Fruit fly (Drosophila melanogaster): ENCODE data around the gene CG6761.

CG6761 gene

DNA sequence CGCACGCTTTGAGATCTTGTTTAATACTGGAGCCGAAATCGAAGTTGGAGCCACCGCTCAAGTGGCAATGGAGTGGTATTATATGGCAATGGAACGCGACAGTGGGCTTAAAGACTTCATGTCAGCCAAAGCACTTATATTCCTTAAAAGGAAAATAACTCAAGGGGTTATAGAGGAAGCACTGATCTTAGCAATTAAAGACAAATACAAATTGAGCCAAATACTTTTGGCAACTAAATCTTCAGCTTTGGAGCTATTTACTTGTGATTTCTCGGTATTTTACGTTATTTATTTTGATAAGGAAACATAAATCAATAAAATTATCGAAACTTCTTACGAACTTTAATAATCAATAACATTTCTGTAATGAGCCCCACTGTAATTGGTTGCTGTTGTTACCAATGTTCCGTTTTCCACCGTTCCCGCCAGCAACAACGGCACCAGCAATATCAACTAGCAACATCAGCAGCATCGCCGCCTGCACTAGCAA lies 40.7 kb upstream of the CG6761 start (continued):
- TF ChIP-seq CG11456 (GFP tag; IDR thresholded peaks at IDR 0.05), result peak; percentile 84
- peak; percentile 83 for TF ChIP-seq ara (GFP tag; IDR thresholded peaks at IDR 0.05)
- peak; percentile 84 for TF ChIP-seq seq (GFP tag; IDR thresholded peaks at IDR 0.05)
- TF ChIP-seq Nf-YB (GFP tag; optimal IDR thresholded peaks at IDR 0.05), result peak; percentile 61
- peak; percentile 96 for TF ChIP-seq sens (GFP tag)
- TF ChIP-seq twi (tag; optimal IDR thresholded peaks at IDR 0.05), result peak; percentile 58
- TF ChIP-seq bbx (GFP tag; IDR thresholded peaks at IDR 0.05; ENCODE audit: partially characterized antibody), result no peak
- no peak for TF ChIP-seq Dfd (GFP tag; optimal IDR thresholded peaks at IDR 0.05)
- 0 out of 2 replicates have a peak, but pooled peaks have one; percentile 42 for TF ChIP-seq CG16779 (GFP tag; IDR thresholded peaks at IDR 0.05)
- peak; percentile 92 for TF ChIP-seq Ptx1 (GFP tag; IDR thresholded peaks at IDR 0.05)
- TF ChIP-seq CG11093 (GFP tag; IDR thresholded peaks at IDR 0.05), result peak; percentile 82
- TF ChIP-seq p53 (GFP tag; optimal IDR thresholded peaks at IDR 0.05), result peak; percentile 45
- TF ChIP-seq so (GFP tag; IDR thresholded peaks at IDR 0.05), result peak; percentile 79; the same call in 1 of the 3 replicates
- TF ChIP-seq CG14014 (GFP tag; IDR thresholded peaks at IDR 0.05), result peak; percentile 78
- peak; percentile 89 for TF ChIP-seq Meics (GFP tag; optimal IDR thresholded peaks at IDR 0.05)
- peak; percentile 37 for TF ChIP-seq Dip3 (GFP tag; optimal IDR thresholded peaks at IDR 0.05)
- TF ChIP-seq Hr3 (GFP tag; optimal IDR thresholded peaks at IDR 0.05), result peak; percentile 70
- peak; percentile 95 for TF ChIP-seq CG2712 (tag; optimal IDR thresholded peaks at IDR 0.05)
- TF ChIP-seq CG7745 (tag; optimal IDR thresholded peaks at IDR 0.05), result no peak
- peak; percentile 72 for TF ChIP-seq fd3F (GFP tag; optimal IDR thresholded peaks at IDR 0.05)
- peak; percentile 80 for TF ChIP-seq maf-S (GFP tag; optimal IDR thresholded peaks at IDR 0.05)
- TF ChIP-seq cwo (GFP tag; optimal IDR thresholded peaks at IDR 0.05), result peak; percentile 82
- TF ChIP-seq Dp (GFP tag; optimal IDR thresholded peaks at IDR 0.05), result no peak
- peak; percentile 86 for TF ChIP-seq bcd (GFP tag; optimal IDR thresholded peaks at IDR 0.05)
- TF ChIP-seq CG6654 (GFP tag; optimal IDR thresholded peaks at IDR 0.05), result peak; percentile 85
- TF ChIP-seq sqz (GFP tag; optimal IDR thresholded peaks at IDR 0.05), result peak; percentile 75
- peak; percentile 7 for TF ChIP-seq zen (tag; optimal IDR thresholded peaks at IDR 0.05)
- TF ChIP-seq Kr (GFP tag; optimal IDR thresholded peaks at IDR 0.05), result no peak
- peak; percentile 93 for TF ChIP-seq CG8924 (tag; optimal IDR thresholded peaks at IDR 0.05)
- TF ChIP-seq Eip74EF (GFP tag; optimal IDR thresholded peaks at IDR 0.05), result peak in 1 of 2 experiments; percentile 72
- peak; percentile 88 for TF ChIP-seq CG17359 (tag; optimal IDR thresholded peaks at IDR 0.05)
- TF ChIP-seq toy (GFP tag; IDR thresholded peaks at IDR 0.05), result 0 out of 2 replicates have a peak, but pooled peaks have one; percentile 22
- TF ChIP-seq prd (optimal IDR thresholded peaks at IDR 0.05), result no peak
- TF ChIP-seq prd (GFP tag; IDR thresholded peaks at IDR 0.05), result peak; percentile 86
- peak; percentile 78 for TF ChIP-seq pnt (GFP tag; optimal IDR thresholded peaks at IDR 0.05)
- peak; percentile 22 for TF ChIP-seq CG9876 (GFP tag; optimal IDR thresholded peaks at IDR 0.05)
- no peak for TF ChIP-seq mld (GFP tag; IDR thresholded peaks at IDR 0.05; ENCODE audit: partially characterized antibody)
- TF ChIP-seq CG33213 (GFP tag; optimal IDR thresholded peaks at IDR 0.05), result peak; percentile 78
- no peak for TF ChIP-seq HmgD (GFP tag; optimal IDR thresholded peaks at IDR 0.05)
- peak; percentile 75 for TF ChIP-seq CG10209 (GFP tag; optimal IDR thresholded peaks at IDR 0.05)
- TF ChIP-seq jing (GFP tag; optimal IDR thresholded peaks at IDR 0.05), result peak; percentile 36
- peak; percentile 7 for TF ChIP-seq CG12236 (GFP tag; optimal IDR thresholded peaks at IDR 0.05)
- peak; percentile 91 for TF ChIP-seq CG10147 (GFP tag; optimal IDR thresholded peaks at IDR 0.05)
- peak; percentile 79 for TF ChIP-seq esg (GFP tag; conservative IDR thresholded peaks at IDR 0.05)
- peak; percentile 35 for TF ChIP-seq Mad (GFP tag; optimal IDR thresholded peaks at IDR 0.05)
- peak; percentile 59 for TF ChIP-seq D19B (GFP tag; optimal IDR thresholded peaks at IDR 0.05)
- no peak for TF ChIP-seq Adf1 (GFP tag; IDR thresholded peaks at IDR 0.05)
- no peak for TF ChIP-seq pan (optimal IDR thresholded peaks at IDR 0.05)
- TF ChIP-seq pan (GFP tag; optimal IDR thresholded peaks at IDR 0.05 in 1 of 2, IDR thresholded peaks at IDR 0.05 in 1 of 2), result peak in 1 of 2 experiments; percentile 89
- peak; percentile 72 for TF ChIP-seq Bteb2 (GFP tag; optimal IDR thresholded peaks at IDR 0.05)
- peak; percentile 86 for TF ChIP-seq CG7372 (GFP tag; IDR thresholded peaks at IDR 0.05)
